Worm (Caenorhabditis elegans) whole organism, L3 larva: Measurements from ENCODE around the gene cnnm-1.
A peak's percentile ranks its signal among the peaks of the same experiment; 100 is the strongest.

Experiments used
- R02D3.7 ChIP-seq: fragments of 150-350 bp; optimal IDR thresholded peaks from 2 replicates; lab custom pipeline; 2014; ENCODE audit warnings: missing biosample characterization, missing genetic modification characterization
- ZK546.5 ChIP-seq: sonication (generic microtip); optimal IDR thresholded peaks from 2 replicates; lab custom pipeline; 2017; ENCODE audit warnings: missing biosample characterization, missing genetic modification characterization
- aly-2 ChIP-seq: fragments of 150-350 bp; optimal IDR thresholded peaks from 2 replicates; lab custom pipeline; 2014; ENCODE audit warnings: missing biosample characterization, missing genetic modification characterization
- ama-1 ChIP-seq: fragments of 150-350 bp; optimal IDR thresholded peaks from 2 replicates; lab custom pipeline; 2018
- ceh-16 ChIP-seq: sonication (generic microtip); optimal IDR thresholded peaks from 2 replicates; lab custom pipeline; 2017; ENCODE audit warnings: missing biosample characterization, missing genetic modification characterization
- ceh-28 ChIP-seq: fragments of 150-350 bp; optimal IDR thresholded peaks from 2 replicates; lab custom pipeline; 2014; ENCODE audit warnings: missing biosample characterization, missing genetic modification reagents, missing genetic modification characterization
- ceh-82 ChIP-seq: fragments of 150-350 bp; optimal IDR thresholded peaks from 2 replicates; lab custom pipeline; 2014; ENCODE audit warnings: missing biosample characterization, missing genetic modification characterization
- ceh-9 ChIP-seq: sonication (generic microtip); optimal IDR thresholded peaks from 2 replicates; lab custom pipeline; 2018; ENCODE audit warnings: missing biosample characterization, missing genetic modification characterization
- daf-12 ChIP-seq: fragments of 150-350 bp; optimal IDR thresholded peaks from 2 replicates; lab custom pipeline; 2014; ENCODE audit warnings: missing biosample characterization, missing genetic modification reagents, missing genetic modification characterization
- egl-27 ChIP-seq: sonication (generic microtip); optimal IDR thresholded peaks from 4 replicates; lab custom pipeline; 2017; ENCODE audit warnings: missing biosample characterization, missing genetic modification reagents, missing genetic modification characterization
- egl-5 ChIP-seq: fragments of 150-350 bp; optimal IDR thresholded peaks from 2 replicates; lab custom pipeline; 2017; ENCODE audit warnings: missing biosample characterization, missing genetic modification reagents, missing genetic modification characterization, inconsistent platforms
- elt-1 ChIP-seq: fragments of 150-350 bp; optimal IDR thresholded peaks from 2 replicates; lab custom pipeline; 2014; ENCODE audit warnings: missing biosample characterization, missing genetic modification characterization
- elt-2 ChIP-seq: sonication (generic microtip); optimal IDR thresholded peaks from 2 replicates; lab custom pipeline; 2016; ENCODE audit warnings: missing genetic modification reagents, mild to moderate bottlenecking, missing genetic modification characterization, missing compliant biosample characterization
- elt-3 ChIP-seq, 3 experiments: fragments of 150-350 bp in 1 of 3; sonication (generic microtip) in 2 of 3; optimal IDR thresholded peaks; 2 replicates in 2 of 3; 4 replicates in 1 of 3; lab custom pipeline; 2014 to 2017; ENCODE audit warnings: missing biosample characterization in 3 of 3, missing genetic modification characterization in 3 of 3
- eor-1 ChIP-seq, 2 experiments: fragments of 150-350 bp; optimal IDR thresholded peaks; 2 replicates each; lab custom pipeline; 2014 to 2018; ENCODE audit warnings: missing biosample characterization in 2 of 2, missing genetic modification characterization in 2 of 2
- fkh-10 ChIP-seq: sonication (generic microtip); optimal IDR thresholded peaks from 2 replicates; lab custom pipeline; 2017; ENCODE audit warnings: missing biosample characterization, missing genetic modification reagents, missing genetic modification characterization
- fkh-2 ChIP-seq: fragments of 150-350 bp; optimal IDR thresholded peaks from 2 replicates; lab custom pipeline; 2014; ENCODE audit warnings: missing biosample characterization, missing genetic modification reagents, missing genetic modification characterization
- hmg-11 ChIP-seq: sonication (generic microtip); optimal IDR thresholded peaks from 2 replicates; lab custom pipeline; 2016; ENCODE audit warnings: missing genetic modification characterization, missing compliant biosample characterization
- jun-1 ChIP-seq: fragments of 150-350 bp; optimal IDR thresholded peaks from 2 replicates; lab custom pipeline; 2014; ENCODE audit warnings: missing biosample characterization, missing genetic modification reagents, missing genetic modification characterization
- lin-15B ChIP-seq: fragments of 150-350 bp; optimal IDR thresholded peaks from 2 replicates; lab custom pipeline; 2014; ENCODE audit warnings: missing biosample characterization, missing genetic modification characterization
- lin-39 ChIP-seq: fragments of 150-350 bp; optimal IDR thresholded peaks from 2 replicates; lab custom pipeline; 2018; ENCODE audit warnings: missing biosample characterization, missing genetic modification reagents, missing genetic modification characterization
- lsy-12 ChIP-seq: sonication (generic microtip); optimal IDR thresholded peaks from 2 replicates; lab custom pipeline; 2016; ENCODE audit warnings: mild to moderate bottlenecking, missing genetic modification characterization, missing compliant biosample characterization
- mdl-1 ChIP-seq: fragments of 150-350 bp; optimal IDR thresholded peaks from 2 replicates; lab custom pipeline; 2014; ENCODE audit warnings: missing biosample characterization, missing genetic modification characterization
- mml-1 ChIP-seq: fragments of 150-350 bp; sonication (generic microtip); optimal IDR thresholded peaks from 3 replicates; lab custom pipeline; 2014; ENCODE audit warnings: missing biosample characterization, missing genetic modification characterization
- nfya-1 ChIP-seq: sonication (generic microtip); optimal IDR thresholded peaks from 2 replicates; lab custom pipeline; 2017; ENCODE audit warnings: missing genetic modification characterization, mild to moderate bottlenecking, missing compliant biosample characterization, antibody characterized with exemption, moderate library complexity; ENCODE audit not compliant: insufficient read depth
- nhr-11 ChIP-seq: fragments of 150-350 bp; optimal IDR thresholded peaks from 2 replicates; lab custom pipeline; 2014; ENCODE audit warnings: missing biosample characterization, missing genetic modification characterization
- nhr-12 ChIP-seq: fragments of 150-350 bp; optimal IDR thresholded peaks from 2 replicates; lab custom pipeline; 2014; ENCODE audit warnings: missing biosample characterization, missing genetic modification characterization
- nhr-23 ChIP-seq: fragments of 150-350 bp; optimal IDR thresholded peaks from 2 replicates; lab custom pipeline; 2014; ENCODE audit warnings: missing biosample characterization, missing genetic modification reagents, missing genetic modification characterization
- nhr-237 ChIP-seq: fragments of 150-350 bp; optimal IDR thresholded peaks from 2 replicates; lab custom pipeline; 2014; ENCODE audit warnings: missing biosample characterization, missing genetic modification characterization
- nhr-25 ChIP-seq: sonication (generic microtip); optimal IDR thresholded peaks from 2 replicates; lab custom pipeline; 2017; ENCODE audit warnings: missing biosample characterization, missing genetic modification characterization
- nhr-28 ChIP-seq: fragments of 150-350 bp; optimal IDR thresholded peaks from 2 replicates; lab custom pipeline; 2014; ENCODE audit warnings: missing biosample characterization, missing genetic modification characterization
- nhr-43 ChIP-seq: sonication (generic microtip); optimal IDR thresholded peaks from 2 replicates; lab custom pipeline; 2016; ENCODE audit warnings: mild to moderate bottlenecking, missing genetic modification characterization, missing compliant biosample characterization; ENCODE audit not compliant: poor library complexity, severe bottlenecking
- nhr-67 ChIP-seq: fragments of 150-350 bp; optimal IDR thresholded peaks from 2 replicates; lab custom pipeline; 2014; ENCODE audit warnings: missing biosample characterization, missing genetic modification characterization
- nhr-76 ChIP-seq: fragments of 150-350 bp; sonication (generic microtip); optimal IDR thresholded peaks from 5 replicates; lab custom pipeline; 2014; ENCODE audit warnings: missing biosample characterization, missing genetic modification characterization
- nhr-77 ChIP-seq: fragments of 150-350 bp; optimal IDR thresholded peaks from 2 replicates; lab custom pipeline; 2014; ENCODE audit warnings: missing biosample characterization, missing genetic modification characterization
- pha-4 ChIP-seq: fragments of 150-350 bp; optimal IDR thresholded peaks from 2 replicates; lab custom pipeline; 2014; ENCODE audit warnings: missing biosample characterization, missing genetic modification reagents, missing genetic modification characterization
- pqm-1 ChIP-seq: fragments of 150-350 bp; optimal IDR thresholded peaks from 2 replicates; lab custom pipeline; 2017; ENCODE audit warnings: missing biosample characterization, missing genetic modification characterization, inconsistent platforms
- skn-1 ChIP-seq: fragments of 150-350 bp; optimal IDR thresholded peaks from 2 replicates; lab custom pipeline; 2014; ENCODE audit warnings: missing biosample characterization, missing genetic modification characterization
- snpc-4 ChIP-seq: fragments of 150-350 bp; optimal IDR thresholded peaks from 2 replicates; lab custom pipeline; 2014; ENCODE audit warnings: missing biosample characterization, missing genetic modification characterization
- tbx-2 ChIP-seq: sonication (generic microtip); optimal IDR thresholded peaks from 2 replicates; lab custom pipeline; 2016; ENCODE audit warnings: mild to moderate bottlenecking, missing genetic modification characterization, missing compliant biosample characterization
- unc-39 ChIP-seq: sonication (generic microtip); optimal IDR thresholded peaks from 4 replicates; lab custom pipeline; 2017; ENCODE audit warnings: missing biosample characterization, missing genetic modification characterization
- unc-62 ChIP-seq: fragments of 150-350 bp; sonication (generic microtip); optimal IDR thresholded peaks from 4 replicates; lab custom pipeline; 2014; ENCODE audit warnings: missing biosample characterization, missing genetic modification reagents, missing genetic modification characterization
- zag-1 ChIP-seq: fragments of 150-350 bp; optimal IDR thresholded peaks from 2 replicates; lab custom pipeline; 2014; ENCODE audit warnings: missing biosample characterization, missing genetic modification characterization
- ztf-11 ChIP-seq: fragments of 150-350 bp; optimal IDR thresholded peaks from 2 replicates; lab custom pipeline; 2014; ENCODE audit warnings: missing biosample characterization, missing genetic modification characterization
- ztf-4 ChIP-seq: fragments of 150-350 bp; optimal IDR thresholded peaks from 2 replicates; lab custom pipeline; 2014; ENCODE audit warnings: missing biosample characterization, missing genetic modification characterization

cnnm-1 gene

DNA sequence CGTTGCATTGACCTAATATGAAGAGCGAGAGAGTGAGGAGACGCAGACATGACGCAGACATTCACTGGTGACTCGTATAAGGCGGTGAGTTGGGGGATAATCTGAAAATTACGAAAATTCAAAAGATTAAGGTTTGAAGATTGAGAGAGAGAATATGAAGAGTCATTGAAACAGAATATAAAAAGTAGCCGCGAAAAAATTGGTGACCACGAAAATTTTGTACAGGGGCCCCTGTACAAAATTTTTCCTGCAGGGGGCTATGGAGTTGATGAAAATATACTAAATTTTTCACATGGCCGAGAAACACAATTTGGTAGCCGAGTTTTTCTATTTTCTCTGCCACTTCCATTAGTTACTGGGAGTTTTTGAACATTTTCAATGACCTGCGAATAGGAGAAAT lies at the start of gene cnnm-1:
Gene cnnm-1, minus strand, starts transcription at position 101 of the 400 bp plus-strand sequence.
- TF ChIP-seq nhr-67 (tag; lab: Kevin White, UChicago) (no peak), nhr-11 (tag; lab: Kevin White, UChicago) (no peak), eor-1 (tag; optimal IDR thresholded peaks at IDR 0.05; lab: Kevin White, UChicago) (no peak), ztf-4 (tag; lab: Kevin White, UChicago) (no peak), nhr-25 (tag; lab: Kevin White, UChicago) (no peak), lin-39 (tag; lab: Kevin White, UChicago) (no peak)
- TF ChIP-seq, all 47 proteins: peak for 0

ce11 chrIV:17255001-17255400 lies 48.4 kb upstream of the cnnm-1 start, which contains the start of gene gtf-2E1:
TSS of gene gtf-2E1 (plus strand) at chrIV:17255301.
- TF ChIP-seq egl-27 (tag; lab: Kevin White, UChicago) (no peak), skn-1 (tag; lab: Kevin White, UChicago) (no peak), ceh-28 (tag; lab: Kevin White, UChicago) (no peak), nhr-12 (tag; lab: Kevin White, UChicago) (no peak), ceh-16 (tag; lab: Kevin White, UChicago) (no peak), zag-1 (tag; lab: Kevin White, UChicago) (no peak), egl-5 (no peak)

DNA sequence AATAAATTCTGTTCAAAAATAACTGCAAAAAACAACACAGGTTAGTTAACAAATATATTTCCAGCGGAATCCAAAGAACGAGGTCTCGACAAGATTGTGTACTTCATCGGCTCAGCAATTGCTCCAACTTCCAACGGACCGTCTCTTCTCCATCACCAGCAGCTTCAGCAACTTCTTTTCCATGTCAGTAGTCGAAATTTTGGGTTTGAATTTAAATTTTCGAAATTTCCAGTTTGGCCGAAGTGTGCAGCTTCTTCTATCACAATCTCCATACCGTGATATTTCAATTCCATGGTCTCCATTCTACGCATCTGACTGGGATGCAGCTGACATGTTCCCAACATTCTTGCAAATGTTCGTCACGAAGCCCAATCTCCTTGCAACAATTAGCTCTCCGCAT lies 46.8 kb upstream of the cnnm-1 start:
- TF ChIP-seq snpc-4 (tag; lab: Kevin White, UChicago) = no peak
- TF ChIP-seq elt-3 (tag; optimal IDR thresholded peaks at IDR 0.05; lab: Kevin White, UChicago) = no peak
- TF ChIP-seq zag-1 (tag; lab: Kevin White, UChicago) = no peak
- no peak for TF ChIP-seq lin-15B (tag; lab: Kevin White, UChicago)

- TF ChIP-seq egl-5 (peak; percentile 93), nhr-237 (tag; lab: Kevin White, UChicago) (peak; percentile 54), aly-2 (tag; lab: Kevin White, UChicago) (peak; percentile 75), ama-1 (lab: Kevin White, UChicago) (peak; percentile 88), R02D3.7 (tag; lab: Kevin White, UChicago) (peak; percentile 93), lin-15B (tag; lab: Kevin White, UChicago) (peak; percentile 100), ztf-4 (tag; lab: Kevin White, UChicago) (peak; percentile 91), pqm-1 (tag; lab: Kevin White, UChicago) (peak; percentile 86), nhr-77 (tag; lab: Kevin White, UChicago) (peak; percentile 88), nhr-76 (tag; lab: Kevin White, UChicago) (peak; percentile 91), nhr-25 (tag; lab: Kevin White, UChicago) (peak; percentile 99), ceh-82 (tag; lab: Kevin White, UChicago) (peak; percentile 96), lsy-12 (tag; lab: Kevin White, UChicago) (peak; percentile 96), skn-1 (tag; lab: Kevin White, UChicago) (peak; percentile 96), elt-2 (tag; lab: Kevin White, UChicago) (peak; percentile 90), ceh-28 (tag; lab: Kevin White, UChicago) (peak; percentile 94), egl-27 (tag; lab: Kevin White, UChicago) (peak; percentile 90), ceh-16 (tag; lab: Kevin White, UChicago) (peak; percentile 35), nhr-67 (tag; lab: Kevin White, UChicago) (peak; percentile 40), jun-1 (peak; percentile 97), ZK546.5 (tag; lab: Kevin White, UChicago) (peak; percentile 59), nhr-28 (peak; percentile 82), ztf-11 (no peak), lin-39 (tag; lab: Kevin White, UChicago) (peak; percentile 99), hmg-11 (tag; lab: Kevin White, UChicago) (peak; percentile 96), nfya-1 (tag; lab: Kevin White, UChicago) (peak; percentile 98), nhr-23 (tag; lab: Kevin White, UChicago) (peak; percentile 99), nhr-43 (tag; lab: Kevin White, UChicago) (peak; percentile 98), fkh-2 (tag; lab: Kevin White, UChicago) (no peak), ceh-9 (tag; lab: Kevin White, UChicago) (no peak), zag-1 (tag; lab: Kevin White, UChicago) (peak; percentile 90), mdl-1 (no peak), unc-39 (tag; lab: Kevin White, UChicago) (peak; percentile 48), mml-1 (tag; lab: Kevin White, UChicago) (no peak), tbx-2 (tag; lab: Kevin White, UChicago) (peak; percentile 96), daf-12 (tag; lab: Kevin White, UChicago) (peak; percentile 40), elt-1 (peak; percentile 72), unc-62 (GFP tag; lab: Kevin White, UChicago) (peak; percentile 65), fkh-10 (GFP tag; lab: Kevin White, UChicago) (peak; percentile 94), pha-4 (tag; lab: Kevin White, UChicago) (peak; percentile 100), nhr-12 (tag; lab: Kevin White, UChicago) (no peak), eor-1 (tag; optimal IDR thresholded peaks at IDR 0.05; lab: Kevin White, UChicago) (no peak), nhr-11 (tag; lab: Kevin White, UChicago) (peak; percentile 94)
Measured at ce11 chrIV:17249691-17250181, 43.1 kb upstream of the cnnm-1 start, which contains the start of gene eelo-2. TSS of gene eelo-2 (plus strand) at chrIV:17250131.
